Worm (Caenorhabditis elegans) whole organism, L4 larva: ENCODE measurements around the gene F42A9.8.

ENCODE experiments used
- F10B5.3 ChIP-seq: sonication (generic microtip); optimal IDR thresholded peaks from 2 replicates; lab custom pipeline; 2016; ENCODE audit warnings: mild to moderate bottlenecking, missing genetic modification characterization, missing compliant biosample characterization
- R02D3.7 ChIP-seq: fragments of 150-350 bp; sonication (generic microtip); optimal IDR thresholded peaks from 3 replicates; lab custom pipeline; 2014; ENCODE audit warnings: missing biosample characterization, missing genetic modification characterization
- T20F7.1 ChIP-seq: fragments of 200-800 bp; sonication (Bioruptor generic); optimal IDR thresholded peaks from 2 replicates; lab custom pipeline; 2018; ENCODE audit warnings: mild to moderate bottlenecking, missing genetic modification characterization, missing compliant biosample characterization
- Y48G9A.11 ChIP-seq: fragments of 200-800 bp; sonication (Bioruptor generic); IDR thresholded peaks from 2 replicates; pipeline ENCODE4 v1.3.6; 2022; ENCODE audit warnings: missing genetic modification reagents, missing genetic modification characterization, missing compliant biosample characterization
- Y5F2A.4 ChIP-seq: fragments of 200-800 bp; sonication (Bioruptor generic); optimal IDR thresholded peaks from 2 replicates; lab custom pipeline; 2018; ENCODE audit warnings: mild to moderate bottlenecking, missing genetic modification characterization, missing compliant biosample characterization
- ZK337.2 ChIP-seq: fragments of 200-800 bp; sonication (Bioruptor generic); IDR thresholded peaks from 2 replicates; pipeline ENCODE4 v1.3.6; 2022; ENCODE audit warnings: missing genetic modification reagents, missing genetic modification characterization, missing compliant biosample characterization
- aha-1 ChIP-seq: fragments of 150-350 bp; peaks from one replicate; lab custom pipeline; 2014; ENCODE audit warnings: missing biosample characterization, missing genetic modification characterization
- ama-1 ChIP-seq: fragments of 150-350 bp; optimal IDR thresholded peaks from 2 replicates; lab custom pipeline; 2014; ENCODE audit warnings: inconsistent platforms, mixed read lengths
- arid-1 ChIP-seq: fragments of 200-800 bp; sonication (Bioruptor generic); conservative IDR thresholded peaks from 2 replicates; pipeline ENCODE4 v1.3.6; 2022; ENCODE audit warnings: missing genetic modification reagents, missing genetic modification characterization, missing compliant biosample characterization
- ceh-20 ChIP-seq: fragments of 200-800 bp; sonication (Bioruptor generic); IDR thresholded peaks from 2 replicates; pipeline ENCODE4 v1.3.6; 2022; ENCODE audit warnings: missing genetic modification reagents, missing genetic modification characterization, missing compliant biosample characterization
- ceh-28 ChIP-seq: fragments of 150-350 bp; optimal IDR thresholded peaks from 2 replicates; lab custom pipeline; 2014; ENCODE audit warnings: missing biosample characterization, missing genetic modification reagents, missing genetic modification characterization
- cey-2 ChIP-seq: sonication (generic microtip); optimal IDR thresholded peaks from 3 replicates; lab custom pipeline; 2017; ENCODE audit warnings: missing genetic modification characterization, mild to moderate bottlenecking, missing compliant biosample characterization, antibody characterized with exemption, borderline replicate concordance; ENCODE audit not compliant: insufficient read depth
- daf-16 ChIP-seq, 3 experiments: sonication (generic microtip); optimal IDR thresholded peaks; 2 replicates each; lab custom pipeline; 2016 to 2017; ENCODE audit warnings: missing genetic modification characterization in 3 of 3, missing genetic modification reagents in 3 of 3, mild to moderate bottlenecking in 2 of 3, missing compliant biosample characterization in 2 of 3, missing biosample characterization in 1 of 3, moderate library complexity in 1 of 3
- daf-19 ChIP-seq: fragments of 200-800 bp; sonication (Bioruptor generic); conservative IDR thresholded peaks from 2 replicates; pipeline ENCODE4 v1.3.6; 2022; ENCODE audit warnings: missing genetic modification characterization, missing compliant biosample characterization
- dmd-9 ChIP-seq: fragments of 200-800 bp; sonication (Bioruptor generic); IDR thresholded peaks from 2 replicates; pipeline ENCODE4 v1.3.6; 2022; ENCODE audit warnings: missing genetic modification reagents, missing genetic modification characterization, missing compliant biosample characterization
- dpl-1 ChIP-seq: fragments of 150-350 bp; optimal IDR thresholded peaks from 2 replicates; lab custom pipeline; 2014; ENCODE audit warnings: missing biosample characterization, missing genetic modification reagents, missing genetic modification characterization
- dve-1 ChIP-seq: sonication (generic microtip); optimal IDR thresholded peaks from 2 replicates; lab custom pipeline; 2017; ENCODE audit warnings: antibody characterized with exemption, mild to moderate bottlenecking, missing genetic modification characterization, missing compliant biosample characterization; ENCODE audit not compliant: insufficient read depth
- lin-15B ChIP-seq: fragments of 150-350 bp; sonication (generic microtip); optimal IDR thresholded peaks from 3 replicates; lab custom pipeline; 2014; ENCODE audit warnings: missing biosample characterization, missing genetic modification characterization
- lin-38 ChIP-seq: fragments of 200-800 bp; sonication (Bioruptor generic); IDR thresholded peaks from 2 replicates; pipeline ENCODE4 v1.3.6; 2022; ENCODE audit warnings: missing genetic modification reagents, missing genetic modification characterization, missing compliant biosample characterization
- madf-5 ChIP-seq, 2 experiments: fragments of 200-800 bp; sonication (Bioruptor generic); IDR thresholded peaks; 2 replicates each; pipeline ENCODE4 v1.3.6; 2022; ENCODE audit warnings: missing compliant biosample characterization in 2 of 2, missing genetic modification characterization in 2 of 2
- madf-9 ChIP-seq: fragments of 200-800 bp; sonication (Bioruptor generic); conservative IDR thresholded peaks from 2 replicates; pipeline ENCODE4 v1.3.6; 2022; ENCODE audit warnings: missing genetic modification reagents, missing genetic modification characterization, missing compliant biosample characterization
- mep-1 ChIP-seq: fragments of 150-350 bp; sonication (generic microtip); optimal IDR thresholded peaks from 3 replicates; lab custom pipeline; 2014; ENCODE audit warnings: missing biosample characterization, missing genetic modification characterization
- nhr-102 ChIP-seq: sonication (generic microtip); optimal IDR thresholded peaks from 2 replicates; lab custom pipeline; 2016; ENCODE audit warnings: mild to moderate bottlenecking, missing genetic modification characterization, moderate library complexity, missing compliant biosample characterization
- nhr-6 ChIP-seq: fragments of 150-350 bp; optimal IDR thresholded peaks from 2 replicates; lab custom pipeline; 2014; ENCODE audit warnings: missing biosample characterization, missing genetic modification characterization
- nhr-76 ChIP-seq: fragments of 150-350 bp; optimal IDR thresholded peaks from 2 replicates; lab custom pipeline; 2014; ENCODE audit warnings: missing biosample characterization, missing genetic modification characterization
- php-3 ChIP-seq: fragments of 200-800 bp; sonication (Bioruptor generic); IDR thresholded peaks from 2 replicates; pipeline ENCODE4 v1.3.6; 2022; ENCODE audit warnings: missing genetic modification reagents, missing genetic modification characterization, missing compliant biosample characterization
- pqm-1 ChIP-seq: sonication (generic microtip); optimal IDR thresholded peaks from 2 replicates; lab custom pipeline; 2017; ENCODE audit warnings: missing biosample characterization, missing genetic modification characterization
- sdz-12 ChIP-seq: fragments of 200-800 bp; sonication (Bioruptor generic); optimal IDR thresholded peaks from 2 replicates; lab custom pipeline; 2018; ENCODE audit warnings: mild to moderate bottlenecking, missing genetic modification characterization, missing compliant biosample characterization
- set-16 ChIP-seq: fragments of 200-800 bp; sonication (Bioruptor generic); IDR thresholded peaks from 2 replicates; pipeline ENCODE4 v1.3.6; 2022; ENCODE audit warnings: missing genetic modification reagents, missing genetic modification characterization, missing compliant biosample characterization
- skn-1 ChIP-seq: fragments of 150-350 bp; optimal IDR thresholded peaks from 2 replicates; lab custom pipeline; 2014; ENCODE audit warnings: missing biosample characterization, missing genetic modification characterization
- unc-62 ChIP-seq, 3 experiments: fragments of 150-350 bp in 1 of 3; sonication (generic microtip); optimal IDR thresholded peaks in 2 of 3; peaks in 1 of 3; 1 replicate in 1 of 3; 2 replicates in 2 of 3; lab custom pipeline; 2014 to 2017; ENCODE audit warnings: missing biosample characterization in 3 of 3, missing genetic modification characterization in 3 of 3, missing genetic modification reagents in 3 of 3, missing genotype in 1 of 3
- zip-2 ChIP-seq: fragments of 150-350 bp; optimal IDR thresholded peaks from 2 replicates; lab custom pipeline; 2014; ENCODE audit warnings: missing biosample characterization, missing genetic modification characterization
- ztf-7 ChIP-seq: fragments of 150-350 bp; optimal IDR thresholded peaks from 2 replicates; lab custom pipeline; 2014; ENCODE audit warnings: missing biosample characterization, missing genetic modification characterization

F42A9.8 gene

DNA sequence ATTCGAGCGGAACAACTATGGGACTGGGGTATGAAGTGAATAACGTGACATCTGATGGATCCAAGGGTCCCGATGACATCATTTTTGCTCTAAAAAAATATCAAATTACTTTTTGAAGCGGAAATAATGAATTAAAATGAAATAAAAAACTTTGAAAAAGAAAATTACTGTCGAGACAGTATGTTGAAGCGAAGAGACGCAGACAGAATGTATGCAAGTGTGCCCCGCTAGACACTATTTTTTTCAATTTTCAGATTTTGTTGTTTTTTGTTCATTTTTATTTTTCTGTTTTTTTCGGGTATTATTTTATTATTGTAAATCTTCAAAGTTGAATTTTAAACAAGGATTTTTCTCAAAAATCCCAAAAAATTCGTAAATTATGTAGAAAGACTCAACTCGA is at the start of gene F42A9.8:
Gene F42A9.8, minus strand, starts transcription at position 88 of the 400 bp plus-strand sequence.
- TF ChIP-seq ztf-7 (tag; lab: Kevin White, UChicago): no peak
- TF ChIP-seq nhr-102 (tag; lab: Kevin White, UChicago): no peak
- peak; percentile 56 for TF ChIP-seq lin-38 (GFP tag; lab: Robert Waterston, UW)
- no peak for TF ChIP-seq dpl-1 (GFP tag; lab: Kevin White, UChicago)
- TF ChIP-seq zip-2: no peak
- no peak for TF ChIP-seq sdz-12 (GFP tag; lab: Kevin White, UChicago)

DNA sequence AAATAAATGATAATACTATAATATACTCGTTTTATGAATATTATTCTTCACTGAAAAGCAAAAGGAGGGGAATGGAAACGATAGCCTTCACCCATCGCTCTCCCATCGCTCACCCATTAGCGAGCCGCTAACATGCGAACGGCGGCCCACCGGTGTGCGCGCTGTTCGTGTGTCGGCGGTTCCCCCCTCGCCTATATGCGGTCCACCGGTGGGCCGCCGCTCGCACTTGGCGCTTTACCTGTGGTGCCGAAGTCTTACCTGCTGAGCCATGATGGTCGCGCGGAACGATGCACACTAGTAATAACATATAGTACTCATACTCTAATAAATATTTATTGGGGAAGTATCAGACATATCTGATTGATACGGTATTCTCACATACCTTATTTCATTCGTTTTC is 48.6 kb upstream of the F42A9.8 start:
- TF ChIP-seq set-16 (GFP tag; lab: Robert Waterston, UW): peak; percentile 92; the same call in 1 of the 2 replicates
- TF ChIP-seq Y48G9A.11: peak; percentile 57

DNA sequence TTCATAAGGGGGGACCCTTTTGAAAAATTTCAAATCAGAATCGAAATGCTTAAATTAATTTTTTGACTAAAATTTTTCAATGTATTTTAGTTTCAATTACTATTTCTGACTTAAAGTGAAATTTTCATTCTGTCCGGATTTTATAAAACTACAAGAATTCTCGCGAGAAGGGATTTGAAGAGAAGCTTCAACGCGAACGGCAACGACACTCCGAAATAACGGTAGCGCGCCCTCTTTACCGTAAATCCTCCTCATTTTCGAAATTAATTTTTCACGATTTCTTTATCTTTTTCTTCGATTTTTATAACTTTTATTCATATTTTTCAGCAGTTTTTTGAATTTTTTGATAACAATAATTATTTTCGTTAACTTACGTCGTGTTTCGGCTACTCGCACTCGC is 47.2 kb upstream of the F42A9.8 start:
- TF ChIP-seq R02D3.7 (tag; lab: Kevin White, UChicago) (peak; percentile 47), Y48G9A.11 (peak; percentile 99), T20F7.1 (GFP tag; lab: Kevin White, UChicago) (peak; percentile 89), mep-1 (tag; lab: Kevin White, UChicago) (no peak)

DNA sequence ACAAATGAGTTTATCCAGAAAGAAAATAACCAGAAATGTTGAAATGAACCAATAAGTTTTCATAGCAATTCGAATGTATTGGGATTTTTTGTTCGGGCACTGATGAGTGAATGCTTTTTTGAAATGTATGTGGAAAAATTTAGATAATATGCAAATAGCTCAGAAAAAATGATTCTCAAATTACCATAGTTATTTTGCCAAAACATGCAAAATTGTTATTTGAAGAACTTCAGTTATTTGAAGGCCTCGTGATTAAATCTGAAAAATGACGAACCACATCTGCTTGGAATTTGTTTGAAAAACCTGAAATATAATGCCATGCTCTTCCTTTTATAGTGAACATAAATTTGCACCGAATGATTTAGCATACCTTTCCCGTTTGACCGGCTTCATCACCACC is 39.5 kb upstream of the F42A9.8 start, which contains the start of gene C49C8.6:
Gene C49C8.6, minus strand, starts transcription at position 101 of the 400 bp plus-strand sequence.
- no peak for TF ChIP-seq skn-1 (tag; lab: Kevin White, UChicago)
- TF ChIP-seq, all 104 proteins: peak for 0

DNA sequence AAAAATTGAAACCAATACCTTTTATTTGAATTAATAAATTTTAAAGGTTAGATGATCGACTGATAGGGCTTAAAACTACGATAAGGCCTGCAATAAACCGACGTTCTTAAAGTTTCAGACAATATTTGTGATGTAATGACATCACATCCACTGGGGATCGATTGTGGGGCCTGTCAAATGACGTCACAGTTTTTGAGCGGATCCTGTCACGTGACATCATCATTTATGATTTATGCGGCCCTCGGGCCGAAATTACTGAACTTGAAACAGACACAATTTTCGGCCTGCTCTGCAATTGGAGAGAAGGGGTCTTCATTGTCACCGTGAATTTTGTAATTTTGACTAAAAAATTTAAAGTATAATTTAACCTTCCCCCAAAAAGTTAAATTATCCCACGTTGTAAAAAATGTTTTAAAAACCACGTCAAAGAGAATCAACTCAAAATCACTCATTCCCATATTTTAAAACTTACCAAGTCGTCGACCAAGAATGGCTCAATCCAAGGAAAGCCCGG is 35.6 kb upstream of the F42A9.8 start, which contains the start of gene C49C8.1:
Gene C49C8.1, plus strand, starts transcription at position 464 of the 514 bp plus-strand sequence.
- TF ChIP-seq php-3 (peak; percentile 72), unc-62 (GFP tag; optimal IDR thresholded peaks at IDR 0.05 in 1 of 2; lab: Kevin White, UChicago) (no peak), unc-62 (tag; optimal IDR thresholded peaks at IDR 0.05; lab: Kevin White, UChicago) (no peak), nhr-76 (tag; lab: Kevin White, UChicago) (no peak), lin-15B (no peak), set-16 (GFP tag; lab: Robert Waterston, UW) (no peak), Y5F2A.4 (no peak), aha-1 (peak; percentile 60), madf-9 (GFP tag; lab: Robert Waterston, UW) (no peak), nhr-6 (tag; lab: Kevin White, UChicago) (no peak), daf-19 (no peak), madf-5 (GFP tag; IDR thresholded peaks at IDR 0.05; lab: Robert Waterston, UW) (no peak), F10B5.3 (no peak), daf-16 (GFP tag; optimal IDR thresholded peaks at IDR 0.05; lab: Kevin White, UChicago) (no peak), daf-16 (tag; optimal IDR thresholded peaks at IDR 0.05; lab: Kevin White, UChicago) (no peak), arid-1 (GFP tag; lab: Robert Waterston, UW) (no peak), cey-2 (tag; lab: Kevin White, UChicago) (no peak), ama-1 (lab: Kevin White, UChicago) (no peak), ceh-28 (tag; lab: Kevin White, UChicago) (no peak), R02D3.7 (tag; lab: Kevin White, UChicago) (no peak), dmd-9 (GFP tag; lab: Robert Waterston, UW) (no peak), ceh-20 (GFP tag; lab: Robert Waterston, UW) (peak; percentile 34; the same call in 1 of the 2 replicates), ZK337.2 (no peak)

ce11 chrIV:8653592-8653991 is 35.0 kb upstream of the F42A9.8 start, which contains the start of gene C49C8.5:
Gene C49C8.5 (minus strand): TSS chrIV:8653664.
- TF ChIP-seq daf-16 (GFP tag; optimal IDR thresholded peaks at IDR 0.05; lab: Kevin White, UChicago) (no peak), daf-16 (tag; optimal IDR thresholded peaks at IDR 0.05; lab: Kevin White, UChicago) (peak; percentile 15), dve-1 (tag; lab: Kevin White, UChicago) (peak; percentile 10), php-3 (peak; percentile 84), pqm-1 (tag; lab: Kevin White, UChicago) (peak; percentile 59), skn-1 (tag; lab: Kevin White, UChicago) (no peak)
